Fruit fly (Drosophila melanogaster): ENCODE measurements around the gene CG10068.

The CG10068 gene

DNA sequence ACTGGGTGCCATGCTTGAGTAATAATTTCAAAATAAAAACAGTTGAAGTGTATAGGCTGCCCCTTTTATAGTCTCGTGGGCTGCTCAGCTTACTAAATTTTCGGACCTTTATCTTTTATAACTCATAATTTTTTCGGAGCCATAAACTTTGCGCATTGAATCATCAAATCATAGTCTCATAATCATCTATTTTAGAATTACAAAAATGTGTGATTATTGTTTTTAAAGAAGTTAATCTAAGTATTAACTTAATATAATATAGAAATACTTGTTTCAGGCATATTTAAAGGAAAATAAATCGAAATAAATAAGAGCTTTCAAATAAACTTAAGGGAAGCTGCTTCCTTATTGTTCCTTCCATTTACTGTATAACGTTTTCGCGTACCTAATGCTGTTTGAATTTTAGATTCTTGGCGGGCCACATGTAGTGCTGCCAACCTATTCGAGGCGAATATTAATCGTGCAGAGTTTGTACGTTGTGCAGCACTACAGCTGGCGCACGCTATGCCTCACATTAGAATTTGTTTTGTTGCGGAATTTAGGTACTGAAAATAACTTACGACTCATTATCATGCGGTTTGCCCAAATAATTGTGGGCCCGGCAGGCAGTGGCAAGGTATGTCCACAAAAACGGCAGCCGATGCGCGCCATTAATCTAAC, 16.5 kb upstream of the CG10068 start, which contains the start of the genes CG14610 and CG2656:
Gene CG14610 (minus strand): TSS at position 51 of the 660 bp plus-strand sequence.
Gene CG2656 (plus strand): TSS at position 480 of the 660 bp plus-strand sequence.
- TF ChIP-seq jim (GFP tag; optimal IDR thresholded peaks at IDR 0.05) (peak; percentile 62), N (GFP tag; optimal IDR thresholded peaks at IDR 0.05) (no peak), Rel (GFP tag; optimal IDR thresholded peaks at IDR 0.05) (no peak), Rel (tag; optimal IDR thresholded peaks at IDR 0.05) (no peak), Vsx2 (GFP tag; optimal IDR thresholded peaks at IDR 0.05; ENCODE audit: partially characterized antibody) (no peak), Myc (optimal IDR thresholded peaks at IDR 0.05) (peak; percentile 25), CrebA (GFP tag; optimal IDR thresholded peaks at IDR 0.05; ENCODE audit: borderline replicate concordance) (no peak), psq (GFP tag; optimal IDR thresholded peaks at IDR 0.05) (peak; percentile 70), Sp1 (GFP tag; optimal IDR thresholded peaks at IDR 0.05) (no peak), h (GFP tag; optimal IDR thresholded peaks at IDR 0.05) (peak; percentile 91), usp (GFP tag; optimal IDR thresholded peaks at IDR 0.05) (no peak), Dfd (GFP tag; optimal IDR thresholded peaks at IDR 0.05) (no peak), br (GFP tag; optimal IDR thresholded peaks at IDR 0.05) (peak; percentile 80), Mio (GFP tag; optimal IDR thresholded peaks at IDR 0.05) (peak; percentile 28), CG9705 (GFP tag; optimal IDR thresholded peaks at IDR 0.05) (peak; percentile 44), rgr (GFP tag; optimal IDR thresholded peaks at IDR 0.05) (peak; percentile 91), CG32264 (GFP tag; optimal IDR thresholded peaks at IDR 0.05) (peak; percentile 23), sage (GFP tag; optimal IDR thresholded peaks at IDR 0.05) (no peak), dmrt93B (GFP tag; optimal IDR thresholded peaks at IDR 0.05) (no peak), fru (GFP tag; optimal IDR thresholded peaks at IDR 0.05) (peak; percentile 78), Jra (GFP tag; optimal IDR thresholded peaks at IDR 0.05) (peak; percentile 77), foxo (GFP tag; optimal IDR thresholded peaks at IDR 0.05) (peak in 1 of 2 experiments; percentile 94), lola (GFP tag; optimal IDR thresholded peaks at IDR 0.05) (no peak), brk (GFP tag; optimal IDR thresholded peaks at IDR 0.05) (no peak), tai (GFP tag; optimal IDR thresholded peaks at IDR 0.05) (no peak), Abd-B (GFP tag; optimal IDR thresholded peaks at IDR 0.05) (no peak), Dif (GFP tag; optimal IDR thresholded peaks at IDR 0.05; ENCODE audit: partially characterized antibody) (no peak), Hr78 (GFP tag; optimal IDR thresholded peaks at IDR 0.05) (no peak), ey (GFP tag; optimal IDR thresholded peaks at IDR 0.05) (peak; percentile 79), HLH106 (tag; optimal IDR thresholded peaks at IDR 0.05) (no peak), OdsH (GFP tag; optimal IDR thresholded peaks at IDR 0.05) (peak; percentile 71), sv (GFP tag; optimal IDR thresholded peaks at IDR 0.05) (peak; percentile 71), pan (optimal IDR thresholded peaks at IDR 0.05) (no peak), dl (GFP tag; optimal IDR thresholded peaks at IDR 0.05; ENCODE audit: insufficient read depth in 1 of 2, partially characterized antibody in 2 of 2) (no peak), Hr83 (GFP tag; optimal IDR thresholded peaks at IDR 0.05; ENCODE audit: poor library complexity, severe bottlenecking) (peak; percentile 97), woc (GFP tag; optimal IDR thresholded peaks at IDR 0.05) (no peak), Hnf4 (GFP tag; optimal IDR thresholded peaks at IDR 0.05) (no peak), GATAd (GFP tag; optimal IDR thresholded peaks at IDR 0.05) (peak; percentile 44), dsf (GFP tag; optimal IDR thresholded peaks at IDR 0.05; ENCODE audit: borderline replicate concordance) (no peak)

DNA sequence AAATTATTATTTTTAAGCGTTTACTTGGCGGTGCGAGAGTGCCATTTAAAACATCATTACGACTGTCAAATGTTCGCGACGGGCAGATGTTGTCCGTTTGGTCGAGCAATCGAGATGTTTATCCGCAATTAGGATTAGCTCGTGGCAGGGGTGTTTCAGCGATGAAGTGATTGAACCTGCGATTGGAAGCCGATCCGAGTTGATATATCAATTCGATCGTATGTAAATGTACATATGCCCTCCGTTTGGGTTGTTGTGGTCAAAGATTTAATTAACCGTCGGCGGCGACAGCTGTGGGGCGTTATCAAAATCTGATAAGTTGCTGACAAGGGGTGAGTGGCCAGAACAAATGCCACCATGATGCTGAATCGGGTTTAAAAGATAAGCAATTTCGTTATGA, 14.8 kb upstream of the CG10068 start:
- TF ChIP-seq Sp1 (GFP tag; optimal IDR thresholded peaks at IDR 0.05) (no peak), usp (GFP tag; optimal IDR thresholded peaks at IDR 0.05) (no peak), GATAd (GFP tag; optimal IDR thresholded peaks at IDR 0.05) (no peak), woc (GFP tag; optimal IDR thresholded peaks at IDR 0.05) (no peak), fru (GFP tag; optimal IDR thresholded peaks at IDR 0.05) (no peak), CrebA (GFP tag; optimal IDR thresholded peaks at IDR 0.05; ENCODE audit: borderline replicate concordance) (no peak), CG32264 (GFP tag; optimal IDR thresholded peaks at IDR 0.05) (no peak), dsf (GFP tag; optimal IDR thresholded peaks at IDR 0.05; ENCODE audit: borderline replicate concordance) (no peak), Hr83 (GFP tag; optimal IDR thresholded peaks at IDR 0.05; ENCODE audit: poor library complexity, severe bottlenecking) (no peak), Hnf4 (GFP tag; optimal IDR thresholded peaks at IDR 0.05) (no peak), sage (GFP tag; optimal IDR thresholded peaks at IDR 0.05) (no peak), Vsx2 (GFP tag; optimal IDR thresholded peaks at IDR 0.05; ENCODE audit: partially characterized antibody) (no peak), Myc (optimal IDR thresholded peaks at IDR 0.05) (no peak), Jra (GFP tag; optimal IDR thresholded peaks at IDR 0.05) (no peak), br (GFP tag; optimal IDR thresholded peaks at IDR 0.05) (no peak), dl (GFP tag; optimal IDR thresholded peaks at IDR 0.05; ENCODE audit: insufficient read depth in 1 of 2, partially characterized antibody in 2 of 2) (no peak), N (GFP tag; optimal IDR thresholded peaks at IDR 0.05) (no peak)
